Worm (Caenorhabditis elegans): ENCODE results near the gene amt-1.

The amt-1 gene

ce11 chrX:4597419-4597818, 26.2 kb downstream of the amt-1 start:
- no peak for TF ChIP-seq elt-1 (tag; optimal IDR thresholded peaks at IDR 0.05; ENCODE audit: borderline replicate concordance, insufficient read depth)
- TF ChIP-seq zip-8 (tag; optimal IDR thresholded peaks at IDR 0.05), result no peak
- TF ChIP-seq tbx-8 (GFP tag; optimal IDR thresholded peaks at IDR 0.05), result no peak
- TF ChIP-seq hlh-1 (tag; optimal IDR thresholded peaks at IDR 0.05), result no peak
- TF ChIP-seq nhr-2 (tag; optimal IDR thresholded peaks at IDR 0.05), result no peak
- no peak for TF ChIP-seq lsy-2 (tag; optimal IDR thresholded peaks at IDR 0.05)
- TF ChIP-seq ztf-11 (tag; optimal IDR thresholded peaks at IDR 0.05), result no peak
- no peak for TF ChIP-seq sem-2 (GFP tag; optimal IDR thresholded peaks at IDR 0.05)

DNA sequence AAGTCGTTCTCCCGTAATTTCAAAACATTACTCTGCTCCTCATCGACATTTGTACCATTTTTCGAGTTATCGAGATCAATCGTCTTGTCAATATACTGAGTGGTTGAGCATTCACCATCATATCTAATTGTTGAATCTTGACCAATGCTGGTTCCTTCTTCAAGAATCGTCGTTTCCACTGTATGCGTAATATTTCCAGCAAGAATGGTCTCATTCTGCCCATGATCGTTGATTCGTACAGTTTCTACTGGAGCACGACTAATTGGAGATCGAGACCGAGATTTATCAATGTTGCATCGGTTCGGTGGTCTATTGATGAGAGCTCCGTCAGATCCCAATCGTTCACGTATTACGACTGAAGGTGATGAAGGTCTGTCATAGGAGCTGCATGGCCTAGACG, 28.3 kb downstream of the amt-1 start:
- TF ChIP-seq nhr-12 (tag; optimal IDR thresholded peaks at IDR 0.05), result no peak
- TF ChIP-seq nhr-28 (tag; optimal IDR thresholded peaks at IDR 0.05), result no peak
- TF ChIP-seq ceh-43 (GFP tag; optimal IDR thresholded peaks at IDR 0.05), result no peak
- TF ChIP-seq ham-2 (GFP tag; optimal IDR thresholded peaks at IDR 0.05), result no peak
- TF ChIP-seq sptf-1 (tag; optimal IDR thresholded peaks at IDR 0.05), result no peak
- no peak for TF ChIP-seq M03D4.4 (tag; optimal IDR thresholded peaks at IDR 0.05)
- no peak for TF ChIP-seq sem-2 (GFP tag; optimal IDR thresholded peaks at IDR 0.05)
- no peak for TF ChIP-seq cnd-1 (tag; optimal IDR thresholded peaks at IDR 0.05)

DNA sequence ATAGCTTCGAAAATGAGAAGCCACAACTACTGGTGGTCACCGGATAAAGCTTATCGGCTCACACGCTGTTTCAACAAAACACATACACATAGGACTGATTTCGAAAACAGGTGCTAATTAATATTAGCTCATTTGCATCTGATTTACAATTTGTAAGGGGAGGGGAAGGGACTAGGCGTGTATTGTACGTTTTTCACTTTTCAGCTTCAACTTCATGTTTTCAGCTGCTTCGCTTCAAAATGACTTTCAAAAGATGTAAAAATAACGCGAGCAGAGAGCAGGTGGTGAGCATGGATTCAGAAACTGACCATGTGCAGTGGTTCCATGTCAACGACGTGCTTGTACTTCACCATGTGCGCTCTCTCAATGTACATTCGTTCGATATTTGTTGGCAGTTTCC, 29.8 kb downstream of the amt-1 start:
- TF ChIP-seq mls-2 (tag; optimal IDR thresholded peaks at IDR 0.05), result no peak
- TF ChIP-seq nhr-76 (tag; optimal IDR thresholded peaks at IDR 0.05), result no peak
- no peak for TF ChIP-seq blmp-1 (tag; optimal IDR thresholded peaks at IDR 0.05)
- TF ChIP-seq unc-120 (tag; optimal IDR thresholded peaks at IDR 0.05; ENCODE audit: poor library complexity, severe bottlenecking), result no peak
- TF ChIP-seq mep-1 (tag; optimal IDR thresholded peaks at IDR 0.05), result no peak
- TF ChIP-seq sem-2 (GFP tag; optimal IDR thresholded peaks at IDR 0.05), result no peak
- no peak for TF ChIP-seq pha-4 (tag; optimal IDR thresholded peaks at IDR 0.05)
- TF ChIP-seq unc-39 (tag; optimal IDR thresholded peaks at IDR 0.05), result no peak
- no peak for TF ChIP-seq nhr-28 (tag; optimal IDR thresholded peaks at IDR 0.05)

DNA sequence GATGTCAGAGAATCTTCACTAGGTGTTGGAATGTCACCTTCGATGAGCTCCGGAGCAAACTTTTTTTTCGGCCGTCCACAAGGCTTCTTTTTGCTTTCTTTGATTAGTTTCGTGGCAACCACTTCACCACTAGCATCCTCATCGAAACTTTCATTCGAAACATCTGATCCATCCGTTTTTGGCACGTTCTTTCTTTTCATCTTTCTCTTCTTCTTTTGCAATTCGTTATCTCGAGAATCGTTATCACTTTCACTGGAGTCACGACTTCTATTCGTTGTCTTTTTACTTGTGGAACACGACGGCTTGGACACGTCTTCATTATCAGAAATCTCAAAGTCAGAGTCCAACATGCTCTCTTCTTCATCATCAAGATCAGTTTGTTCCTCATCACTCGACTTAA, 32.9 kb downstream of the amt-1 start:
- TF ChIP-seq lin-32 (GFP tag; optimal IDR thresholded peaks at IDR 0.05) (no peak), pha-4 (tag; optimal IDR thresholded peaks at IDR 0.05) (no peak), cnd-1 (tag; optimal IDR thresholded peaks at IDR 0.05) (no peak), unc-39 (tag; optimal IDR thresholded peaks at IDR 0.05) (no peak), ces-1 (GFP tag; optimal IDR thresholded peaks at IDR 0.05) (no peak), nhr-12 (tag; optimal IDR thresholded peaks at IDR 0.05) (no peak), ceh-83 (GFP tag; optimal IDR thresholded peaks at IDR 0.05) (no peak), zip-8 (tag; optimal IDR thresholded peaks at IDR 0.05) (no peak), nhr-237 (tag; optimal IDR thresholded peaks at IDR 0.05) (no peak), elt-1 (tag; optimal IDR thresholded peaks at IDR 0.05; ENCODE audit: borderline replicate concordance, insufficient read depth) (no peak), lin-13 (tag; optimal IDR thresholded peaks at IDR 0.05) (no peak), sem-2 (GFP tag; optimal IDR thresholded peaks at IDR 0.05) (no peak), elt-3 (tag; optimal IDR thresholded peaks at IDR 0.05) (no peak), nhr-76 (tag; optimal IDR thresholded peaks at IDR 0.05) (no peak), lsy-2 (tag; optimal IDR thresholded peaks at IDR 0.05) (no peak), ceh-39 (tag; optimal IDR thresholded peaks at IDR 0.05) (no peak)

ce11 chrX:4605828-4606227, 34.6 kb downstream of the amt-1 start, which contains the start of gene spat-3:
TSS of gene spat-3 (minus strand) at chrX:4605928.
- TF ChIP-seq unc-120 (tag; optimal IDR thresholded peaks at IDR 0.05; ENCODE audit: poor library complexity, severe bottlenecking), result no peak
- no peak for TF ChIP-seq ztf-11 (tag; optimal IDR thresholded peaks at IDR 0.05)
- no peak for TF ChIP-seq zip-8 (tag; optimal IDR thresholded peaks at IDR 0.05)
- no peak for TF ChIP-seq ceh-39 (tag; optimal IDR thresholded peaks at IDR 0.05)
- no peak for TF ChIP-seq lin-32 (GFP tag; optimal IDR thresholded peaks at IDR 0.05)
- TF ChIP-seq nhr-12 (tag; optimal IDR thresholded peaks at IDR 0.05), result no peak
- no peak for TF ChIP-seq nhr-237 (tag; optimal IDR thresholded peaks at IDR 0.05)
- TF ChIP-seq M03D4.4 (tag; optimal IDR thresholded peaks at IDR 0.05), result no peak
- no peak for TF ChIP-seq snpc-4 (tag; optimal IDR thresholded peaks at IDR 0.05)

- TF ChIP-seq ceh-83 (GFP tag; optimal IDR thresholded peaks at IDR 0.05) (peak; percentile 82), ztf-11 (tag; optimal IDR thresholded peaks at IDR 0.05) (peak; percentile 34), cnd-1 (tag; optimal IDR thresholded peaks at IDR 0.05) (peak; percentile 93), sptf-1 (tag; optimal IDR thresholded peaks at IDR 0.05) (peak; percentile 94), nhr-12 (tag; optimal IDR thresholded peaks at IDR 0.05) (peak; percentile 92), ham-2 (GFP tag; optimal IDR thresholded peaks at IDR 0.05) (peak; percentile 80), pha-4 (tag; optimal IDR thresholded peaks at IDR 0.05) (peak; percentile 51), ceh-43 (GFP tag; optimal IDR thresholded peaks at IDR 0.05) (peak; percentile 79), sem-2 (GFP tag; optimal IDR thresholded peaks at IDR 0.05) (peak; percentile 73), drap-1 (GFP tag; optimal IDR thresholded peaks at IDR 0.05) (peak; percentile 93), hlh-1 (tag; optimal IDR thresholded peaks at IDR 0.05) (peak; percentile 51), unc-120 (tag; optimal IDR thresholded peaks at IDR 0.05; ENCODE audit: poor library complexity, severe bottlenecking) (peak; percentile 87), M03D4.4 (tag; optimal IDR thresholded peaks at IDR 0.05) (peak; percentile 94), tbx-8 (GFP tag; optimal IDR thresholded peaks at IDR 0.05) (peak; percentile 73), lin-32 (GFP tag; optimal IDR thresholded peaks at IDR 0.05) (peak; percentile 74), mep-1 (tag; optimal IDR thresholded peaks at IDR 0.05) (peak; percentile 19), lin-13 (tag; optimal IDR thresholded peaks at IDR 0.05) (peak; percentile 66), mls-2 (tag; optimal IDR thresholded peaks at IDR 0.05) (peak; percentile 93), flh-1 (GFP tag; optimal IDR thresholded peaks at IDR 0.05) (peak; percentile 71)
These were observed 35.2 kb downstream of the amt-1 start for ce11 chrX:4606389-4606880.

All from whole organism, mixed stage, embryonic.